Worm (Caenorhabditis elegans): ENCODE measurements around the gene srd-25.

The srd-25 gene

ce11 chrV:7609698-7610420 lies 22.0 kb upstream of the srd-25 start, which contains the start of the genes folt-3 and clec-214:
TSS of gene folt-3 (minus strand) at chrV:7609748.
TSS of gene clec-214 (plus strand) at chrV:7610370.
- no peak for TF ChIP-seq aly-1 (tag; optimal IDR thresholded peaks at IDR 0.05)

- TF ChIP-seq tra-4 (tag; optimal IDR thresholded peaks at IDR 0.05) (no peak), pes-1 (GFP tag; IDR thresholded peaks at IDR 0.05) (no peak), tbx-37 (GFP tag; conservative IDR thresholded peaks at IDR 0.05) (no peak), B0310.2 (tag; optimal IDR thresholded peaks at IDR 0.05) (no peak), ceh-36 (tag; optimal IDR thresholded peaks at IDR 0.05) (no peak), ama-1 (optimal IDR thresholded peaks at IDR 0.05) (no peak), aly-1 (tag; optimal IDR thresholded peaks at IDR 0.05) (no peak), ceh-13 (GFP tag; optimal IDR thresholded peaks at IDR 0.05) (no peak), sea-1 (GFP tag; conservative IDR thresholded peaks at IDR 0.05) (no peak), F13C5.2 (tag; optimal IDR thresholded peaks at IDR 0.05) (no peak), hnd-1 (tag; optimal IDR thresholded peaks at IDR 0.05) (no peak), hmbx-1 (tag; optimal IDR thresholded peaks at IDR 0.05) (no peak), scrt-1 (GFP tag; IDR thresholded peaks at IDR 0.05) (no peak), ets-7 (tag; optimal IDR thresholded peaks at IDR 0.05) (no peak), hmg-4 (GFP tag; optimal IDR thresholded peaks at IDR 0.05) (no peak)
Measured at ce11 chrV:7612044-7612443, 19.8 kb upstream of the srd-25 start, which contains the start of gene clec-215. TSS of gene clec-215 (plus strand) at chrV:7612344.

ce11 chrV:7618114-7618513 lies 13.7 kb upstream of the srd-25 start, which contains the start of gene C50E3.15:
TSS of gene C50E3.15 (plus strand) at chrV:7618414.
- TF ChIP-seq hmg-4 (GFP tag; optimal IDR thresholded peaks at IDR 0.05) (no peak), ceh-13 (GFP tag; optimal IDR thresholded peaks at IDR 0.05) (no peak), aly-1 (tag; optimal IDR thresholded peaks at IDR 0.05) (no peak), pes-1 (GFP tag; IDR thresholded peaks at IDR 0.05) (no peak), B0310.2 (tag; optimal IDR thresholded peaks at IDR 0.05) (no peak), ceh-36 (tag; optimal IDR thresholded peaks at IDR 0.05) (no peak), sea-1 (GFP tag; conservative IDR thresholded peaks at IDR 0.05) (no peak), ets-7 (tag; optimal IDR thresholded peaks at IDR 0.05) (no peak), tbx-11 (GFP tag; IDR thresholded peaks at IDR 0.05) (no peak)

DNA sequence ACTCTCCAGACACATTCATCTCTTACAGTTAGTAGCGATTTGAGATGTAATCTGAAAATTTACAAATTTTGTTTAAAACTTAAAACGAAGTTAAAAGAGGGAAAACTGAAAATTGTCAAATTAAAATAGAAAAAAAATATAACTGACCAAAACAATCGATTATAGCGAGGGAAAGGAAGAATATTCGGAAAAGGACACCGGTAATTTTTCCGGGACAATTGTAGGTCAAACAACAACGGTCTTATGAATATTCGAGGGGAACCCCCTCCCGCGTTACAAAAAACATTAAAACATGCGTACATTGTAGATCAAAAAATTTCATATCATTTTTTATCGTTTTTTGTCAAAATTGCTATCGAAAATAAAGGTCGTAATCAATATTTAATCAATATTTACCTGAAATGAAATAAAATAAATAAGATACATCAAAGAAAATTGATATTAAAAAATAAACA lies 9.8 kb upstream of the srd-25 start, which contains the start of gene C50E3.12:
TSS of gene C50E3.12 (minus strand) at position 51 of the 455 bp plus-strand sequence.
- TF ChIP-seq sea-1 (GFP tag; conservative IDR thresholded peaks at IDR 0.05) (no peak), ets-7 (tag; optimal IDR thresholded peaks at IDR 0.05) (no peak), B0310.2 (tag; optimal IDR thresholded peaks at IDR 0.05) (no peak), F13C5.2 (tag; optimal IDR thresholded peaks at IDR 0.05) (no peak)

DNA sequence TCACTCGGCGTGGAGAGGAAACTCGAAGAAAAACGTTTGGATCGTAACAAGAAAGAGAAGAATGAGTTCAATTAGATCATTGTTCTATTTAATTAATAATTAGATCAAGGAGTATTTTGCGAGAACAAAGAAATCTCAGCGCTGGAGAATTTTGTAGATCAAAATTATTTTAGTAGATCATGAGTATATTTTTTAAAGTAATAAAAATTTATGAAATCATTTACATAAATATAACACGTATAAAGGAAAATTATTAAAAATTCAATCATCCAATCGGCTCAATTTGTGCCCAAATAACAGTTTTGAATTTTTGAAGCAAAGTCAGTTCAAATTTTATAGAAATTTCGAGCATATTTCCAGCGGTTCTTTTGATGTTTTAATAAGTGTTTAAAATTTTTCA lies 7.7 kb upstream of the srd-25 start, which contains the start of gene C50E3.13:
TSS of gene C50E3.13 (minus strand) at position 101 of the 400 bp plus-strand sequence.
- TF ChIP-seq aly-1 (tag; optimal IDR thresholded peaks at IDR 0.05) (no peak), pes-1 (GFP tag; IDR thresholded peaks at IDR 0.05) (no peak), hmg-4 (GFP tag; optimal IDR thresholded peaks at IDR 0.05) (no peak), ets-7 (tag; optimal IDR thresholded peaks at IDR 0.05) (no peak), sea-1 (GFP tag; conservative IDR thresholded peaks at IDR 0.05) (no peak), F13C5.2 (tag; optimal IDR thresholded peaks at IDR 0.05) (no peak), tra-4 (tag; optimal IDR thresholded peaks at IDR 0.05) (no peak), ama-1 (optimal IDR thresholded peaks at IDR 0.05) (no peak), tbx-11 (GFP tag; IDR thresholded peaks at IDR 0.05) (no peak), B0310.2 (tag; optimal IDR thresholded peaks at IDR 0.05) (no peak), tbx-37 (GFP tag; conservative IDR thresholded peaks at IDR 0.05) (no peak), ceh-36 (tag; optimal IDR thresholded peaks at IDR 0.05) (no peak), hmbx-1 (tag; optimal IDR thresholded peaks at IDR 0.05) (no peak)

ce11 chrV:7624652-7625051 lies 7.2 kb upstream of the srd-25 start, which contains the start of gene grsp-4:
TSS of gene grsp-4 (plus strand) at chrV:7624952.
- no peak for TF ChIP-seq flt-1 (GFP tag; IDR thresholded peaks at IDR 0.05)
- no peak for TF ChIP-seq ama-1 (optimal IDR thresholded peaks at IDR 0.05)
- no peak for TF ChIP-seq F13C5.2 (tag; optimal IDR thresholded peaks at IDR 0.05)
- TF ChIP-seq hmg-4 (GFP tag; optimal IDR thresholded peaks at IDR 0.05) = no peak
- TF ChIP-seq scrt-1 (GFP tag; IDR thresholded peaks at IDR 0.05) = no peak

ce11 chrV:7626550-7626949 lies 5.3 kb upstream of the srd-25 start, which contains the start of gene F07C4.6:
TSS of gene F07C4.6 (plus strand) at chrV:7626850.
- TF ChIP-seq ceh-13 (GFP tag; optimal IDR thresholded peaks at IDR 0.05) (no peak), hmg-4 (GFP tag; optimal IDR thresholded peaks at IDR 0.05) (no peak), aly-1 (tag; optimal IDR thresholded peaks at IDR 0.05) (no peak), ets-7 (tag; optimal IDR thresholded peaks at IDR 0.05) (no peak), sea-1 (GFP tag; conservative IDR thresholded peaks at IDR 0.05) (no peak), B0310.2 (tag; optimal IDR thresholded peaks at IDR 0.05) (no peak), hnd-1 (tag; optimal IDR thresholded peaks at IDR 0.05) (no peak), tra-4 (tag; optimal IDR thresholded peaks at IDR 0.05) (no peak), ama-1 (optimal IDR thresholded peaks at IDR 0.05) (no peak), hmbx-1 (tag; optimal IDR thresholded peaks at IDR 0.05) (no peak)

DNA sequence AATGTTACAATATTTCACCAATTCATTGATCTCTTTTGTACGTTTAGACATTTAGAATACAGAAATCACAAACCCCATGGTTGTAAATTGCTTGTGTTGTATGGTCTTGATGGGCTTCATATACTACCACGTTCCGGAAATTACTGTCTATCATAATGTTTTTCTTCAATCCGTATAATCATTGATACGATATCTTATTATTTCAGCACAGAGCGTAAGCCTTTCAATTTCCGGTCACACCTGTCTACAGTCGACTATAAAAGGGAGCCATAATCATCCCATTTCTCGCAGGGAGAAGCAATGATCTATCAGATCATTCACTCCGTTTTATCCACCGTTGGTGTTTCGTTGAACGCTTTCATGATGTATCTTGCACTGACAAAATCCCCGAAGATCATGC lies 2.3 kb upstream of the srd-25 start, which contains the start of gene srd-30:
TSS of gene srd-30 (plus strand) at position 301 of the 400 bp plus-strand sequence.
- TF ChIP-seq ceh-36 (tag; optimal IDR thresholded peaks at IDR 0.05) (no peak), tra-4 (tag; optimal IDR thresholded peaks at IDR 0.05) (no peak), hmg-4 (GFP tag; optimal IDR thresholded peaks at IDR 0.05) (no peak), hnd-1 (tag; optimal IDR thresholded peaks at IDR 0.05) (no peak), flt-1 (GFP tag; IDR thresholded peaks at IDR 0.05) (no peak), hmbx-1 (tag; optimal IDR thresholded peaks at IDR 0.05) (no peak), sea-1 (GFP tag; conservative IDR thresholded peaks at IDR 0.05) (no peak), tbx-37 (GFP tag; conservative IDR thresholded peaks at IDR 0.05) (no peak), scrt-1 (GFP tag; IDR thresholded peaks at IDR 0.05) (no peak), ceh-13 (GFP tag; optimal IDR thresholded peaks at IDR 0.05) (no peak), ama-1 (optimal IDR thresholded peaks at IDR 0.05) (no peak), ets-7 (tag; optimal IDR thresholded peaks at IDR 0.05) (no peak), pes-1 (GFP tag; IDR thresholded peaks at IDR 0.05) (no peak), B0310.2 (tag; optimal IDR thresholded peaks at IDR 0.05) (no peak), F13C5.2 (tag; optimal IDR thresholded peaks at IDR 0.05) (no peak), tbx-11 (GFP tag; IDR thresholded peaks at IDR 0.05) (no peak), aly-1 (tag; optimal IDR thresholded peaks at IDR 0.05) (no peak)
